Worm (Caenorhabditis elegans) whole organism, midembryonic: ENCODE data around the gene F54E12.2.

ENCODE experiments used
- T22C8.4 ChIP-seq: fragments of 200-800 bp; sonication (Bioruptor generic); IDR thresholded peaks from 2 replicates; pipeline ENCODE4 v1.3.6; 2022; ENCODE audit warnings: missing genetic modification characterization, missing compliant biosample characterization
- cog-1 ChIP-seq: sonication (generic microtip); optimal IDR thresholded peaks from 2 replicates; lab custom pipeline; 2016; ENCODE audit warnings: missing genetic modification characterization, missing compliant biosample characterization
- flt-1 ChIP-seq: fragments of 200-800 bp; sonication (Bioruptor generic); IDR thresholded peaks from 2 replicates; pipeline ENCODE4 v1.3.6; 2022; ENCODE audit warnings: missing genetic modification characterization, missing compliant biosample characterization
- klf-2 ChIP-seq: fragments of 200-800 bp; sonication (Bioruptor generic); conservative IDR thresholded peaks from 2 replicates; pipeline ENCODE4 v1.3.6; 2022; ENCODE audit warnings: missing genetic modification reagents, missing genetic modification characterization, missing compliant biosample characterization
- med-1 ChIP-seq: sonication (generic microtip); optimal IDR thresholded peaks from 2 replicates; lab custom pipeline; 2017; ENCODE audit warnings: missing genetic modification characterization, mild to moderate bottlenecking, missing compliant biosample characterization, antibody characterized with exemption, missing genetic modification reagents; ENCODE audit not compliant: insufficient read depth
- ref-1 ChIP-seq: fragments of 200-800 bp; sonication (Bioruptor generic); conservative IDR thresholded peaks from 2 replicates; pipeline ENCODE4 v1.3.6; 2022; ENCODE audit warnings: missing genetic modification reagents, missing genetic modification characterization, missing compliant biosample characterization
- tab-1 ChIP-seq: fragments of 200-800 bp; sonication (Bioruptor generic); IDR thresholded peaks from 2 replicates; pipeline ENCODE4 v1.3.6; 2022; ENCODE audit warnings: missing genetic modification characterization, missing compliant biosample characterization

DNA sequence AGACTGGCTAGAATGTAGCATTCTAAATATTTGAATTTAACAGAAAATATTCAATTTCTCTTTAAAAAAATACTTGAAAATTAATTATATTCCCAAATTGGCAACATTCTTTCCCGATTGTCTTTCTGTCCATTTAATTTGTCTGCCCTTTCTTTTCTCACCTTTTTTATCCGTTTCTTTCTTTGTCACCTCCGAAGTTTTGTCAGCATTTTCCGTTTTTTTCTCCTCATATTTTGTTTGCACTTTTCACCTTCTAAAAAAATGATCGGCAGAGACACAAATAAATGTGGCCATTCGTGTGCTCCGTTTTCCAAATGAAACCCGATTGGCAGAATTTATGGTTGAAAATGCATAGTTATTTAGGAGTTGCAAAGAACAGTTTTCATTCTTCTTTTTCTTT lies 20.9 kb downstream of the F54E12.2 start:
- TF ChIP-seq cog-1 (tag; lab: Kevin White, UChicago) (no peak), tab-1 (GFP tag; lab: Robert Waterston, UW) (no peak), flt-1 (GFP tag; lab: Robert Waterston, UW) (no peak), klf-2 (GFP tag; lab: Robert Waterston, UW) (no peak), ref-1 (GFP tag; lab: Robert Waterston, UW) (no peak), T22C8.4 (GFP tag; lab: Robert Waterston, UW) (no peak), med-1 (GFP tag; lab: Kevin White, UChicago) (no peak)
